Fruit fly (Drosophila melanogaster): ENCODE measurements around the gene Inx3.
A peak's percentile ranks its signal among the peaks of the same experiment; 100 is the strongest.

The Inx3 gene

dm6 chr3R:28895014-28895413 is 35.7 kb upstream of the Inx3 start:
- TF ChIP-seq tj (GFP tag; optimal IDR thresholded peaks at IDR 0.05), result peak; percentile 40
- no peak for TF ChIP-seq CG5204 (GFP tag; optimal IDR thresholded peaks at IDR 0.05)

DNA sequence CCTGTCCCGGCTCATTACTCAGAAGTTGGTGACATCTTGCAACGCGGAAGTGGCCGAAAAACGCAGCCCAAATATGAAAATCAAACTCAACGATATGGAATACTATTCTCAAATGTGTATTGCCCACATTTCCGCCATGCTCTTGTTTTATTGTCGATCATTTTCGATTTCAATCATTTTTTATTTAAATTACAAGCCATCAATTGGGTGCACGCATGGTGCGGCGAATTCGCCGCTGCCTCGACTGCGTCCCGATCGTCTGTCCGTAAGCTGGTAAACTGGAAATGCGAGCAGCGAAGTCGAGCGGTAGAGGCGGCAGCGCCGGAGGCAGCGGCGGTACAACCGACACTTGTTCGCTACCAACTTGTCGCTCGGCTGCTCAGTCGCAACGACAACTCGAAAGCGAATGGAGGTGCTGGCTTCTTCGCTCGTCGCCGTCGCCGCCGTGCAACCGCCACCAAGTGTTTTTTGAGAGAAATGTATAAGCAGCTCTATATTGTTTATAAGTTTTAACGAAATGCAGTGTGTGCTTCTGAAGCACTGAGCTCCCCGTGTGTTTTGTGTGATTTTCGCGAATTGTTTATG is 32.3 kb upstream of the Inx3 start:
- no peak for TF ChIP-seq CG7045 (GFP tag; optimal IDR thresholded peaks at IDR 0.05)
- TF ChIP-seq cic (GFP tag; optimal IDR thresholded peaks at IDR 0.05), result peak; percentile 10
- TF ChIP-seq ovo (GFP tag; optimal IDR thresholded peaks at IDR 0.05), result no peak
- no peak for TF ChIP-seq CG7101 (tag; optimal IDR thresholded peaks at IDR 0.05)

- TF ChIP-seq Mnt (GFP tag; optimal IDR thresholded peaks at IDR 0.05) (peak; percentile 72), CG12768 (GFP tag; optimal IDR thresholded peaks at IDR 0.05) (peak; percentile 82), cnc (optimal IDR thresholded peaks at IDR 0.05) (no peak), CG1620 (GFP tag; optimal IDR thresholded peaks at IDR 0.05) (no peak), Crg-1 (GFP tag; optimal IDR thresholded peaks at IDR 0.05) (no peak), CG7101 (tag; optimal IDR thresholded peaks at IDR 0.05) (no peak), Clk (GFP tag; optimal IDR thresholded peaks at IDR 0.05) (no peak), tj (GFP tag; optimal IDR thresholded peaks at IDR 0.05) (no peak), CG33017 (tag; optimal IDR thresholded peaks at IDR 0.05) (no peak), kay (GFP tag; ENCODE audit: borderline replicate concordance) (no peak), ovo (GFP tag; optimal IDR thresholded peaks at IDR 0.05) (no peak), CG11617 (GFP tag; optimal IDR thresholded peaks at IDR 0.05) (no peak), bab1 (GFP tag; optimal IDR thresholded peaks at IDR 0.05) (no peak), CG5204 (GFP tag; optimal IDR thresholded peaks at IDR 0.05) (no peak), CG7045 (GFP tag; optimal IDR thresholded peaks at IDR 0.05) (no peak), cic (GFP tag; optimal IDR thresholded peaks at IDR 0.05) (peak; percentile 79), CG14711 (tag; optimal IDR thresholded peaks at IDR 0.05) (no peak), toe (GFP tag; optimal IDR thresholded peaks at IDR 0.05) (peak; percentile 39), pad (GFP tag; optimal IDR thresholded peaks at IDR 0.05) (peak; percentile 81), Hr96 (GFP tag; optimal IDR thresholded peaks at IDR 0.05) (peak; percentile 27)
These were observed 30.1 kb upstream of the Inx3 start for dm6 chr3R:28889427-28889736.

dm6 chr3R:28888561-28889426 is 29.5 kb upstream of the Inx3 start:
- TF ChIP-seq cnc (optimal IDR thresholded peaks at IDR 0.05), result no peak
- peak; percentile 80 for TF ChIP-seq CG33017 (tag; optimal IDR thresholded peaks at IDR 0.05)
- TF ChIP-seq cic (GFP tag; optimal IDR thresholded peaks at IDR 0.05), result peak; percentile 40
- TF ChIP-seq CG1620 (GFP tag; optimal IDR thresholded peaks at IDR 0.05), result peak; percentile 92
- TF ChIP-seq CG14711 (tag; optimal IDR thresholded peaks at IDR 0.05), result peak; percentile 93
- TF ChIP-seq bab1 (GFP tag; optimal IDR thresholded peaks at IDR 0.05), result peak; percentile 82
- TF ChIP-seq kay (GFP tag; ENCODE audit: borderline replicate concordance), result no peak
- TF ChIP-seq CG12768 (GFP tag; optimal IDR thresholded peaks at IDR 0.05), result peak; percentile 87
- TF ChIP-seq pad (GFP tag; optimal IDR thresholded peaks at IDR 0.05), result peak; percentile 67
- TF ChIP-seq Crg-1 (GFP tag; optimal IDR thresholded peaks at IDR 0.05), result peak; percentile 89
- peak; percentile 84 for TF ChIP-seq Mnt (GFP tag; optimal IDR thresholded peaks at IDR 0.05)
- TF ChIP-seq CG11617 (GFP tag; optimal IDR thresholded peaks at IDR 0.05), result peak; percentile 65
- TF ChIP-seq tj (GFP tag; optimal IDR thresholded peaks at IDR 0.05), result peak; percentile 54
- peak; percentile 86 for TF ChIP-seq CG5204 (GFP tag; optimal IDR thresholded peaks at IDR 0.05)
- peak; percentile 89 for TF ChIP-seq toe (GFP tag; optimal IDR thresholded peaks at IDR 0.05)
- peak; percentile 92 for TF ChIP-seq Hr96 (GFP tag; optimal IDR thresholded peaks at IDR 0.05)
- peak; percentile 82 for TF ChIP-seq CG7045 (GFP tag; optimal IDR thresholded peaks at IDR 0.05)
- TF ChIP-seq Clk (GFP tag; optimal IDR thresholded peaks at IDR 0.05), result peak; percentile 70
- peak; percentile 54 for TF ChIP-seq ovo (GFP tag; optimal IDR thresholded peaks at IDR 0.05)
- TF ChIP-seq CG7101 (tag; optimal IDR thresholded peaks at IDR 0.05), result peak; percentile 85

dm6 chr3R:28887559-28888432 is 28.5 kb upstream of the Inx3 start, which contains the start of the genes CG33203 and Doa:
Gene CG33203 (minus strand): TSS chr3R:28887709.
Gene Doa (plus strand): TSS chr3R:28888073.
- TF ChIP-seq tj (GFP tag; optimal IDR thresholded peaks at IDR 0.05) (no peak), kay (GFP tag; ENCODE audit: borderline replicate concordance) (no peak), Mnt (GFP tag; optimal IDR thresholded peaks at IDR 0.05) (peak; percentile 51), cic (GFP tag; optimal IDR thresholded peaks at IDR 0.05) (no peak), Hr96 (GFP tag; optimal IDR thresholded peaks at IDR 0.05) (peak; percentile 22), Crg-1 (GFP tag; optimal IDR thresholded peaks at IDR 0.05) (peak; percentile 64), CG5204 (GFP tag; optimal IDR thresholded peaks at IDR 0.05) (no peak), CG33017 (tag; optimal IDR thresholded peaks at IDR 0.05) (no peak), CG1620 (GFP tag; optimal IDR thresholded peaks at IDR 0.05) (peak; percentile 60), CG7045 (GFP tag; optimal IDR thresholded peaks at IDR 0.05) (no peak), CG14711 (tag; optimal IDR thresholded peaks at IDR 0.05) (peak; percentile 74), CG12768 (GFP tag; optimal IDR thresholded peaks at IDR 0.05) (peak; percentile 20), Clk (GFP tag; optimal IDR thresholded peaks at IDR 0.05) (no peak), pad (GFP tag; optimal IDR thresholded peaks at IDR 0.05) (peak; percentile 45), CG11617 (GFP tag; optimal IDR thresholded peaks at IDR 0.05) (no peak), bab1 (GFP tag; optimal IDR thresholded peaks at IDR 0.05) (peak; percentile 51), cnc (optimal IDR thresholded peaks at IDR 0.05) (no peak), toe (GFP tag; optimal IDR thresholded peaks at IDR 0.05) (peak; percentile 49), CG7101 (tag; optimal IDR thresholded peaks at IDR 0.05) (peak; percentile 62), ovo (GFP tag; optimal IDR thresholded peaks at IDR 0.05) (peak; percentile 18)
